Worm (Caenorhabditis elegans) whole organism, midembryonic: Measurements from ENCODE around the gene Y6D1A.1.

ENCODE experiments used
- cog-1 ChIP-seq: sonication (generic microtip); optimal IDR thresholded peaks from 2 replicates; lab custom pipeline; 2016; ENCODE audit warnings: missing genetic modification characterization, missing compliant biosample characterization
- flt-1 ChIP-seq: fragments of 200-800 bp; sonication (Bioruptor generic); IDR thresholded peaks from 2 replicates; pipeline ENCODE4 v1.3.6; 2022; ENCODE audit warnings: missing genetic modification characterization, missing compliant biosample characterization
- ztf-29 ChIP-seq: fragments of 200-800 bp; sonication (Bioruptor generic); IDR thresholded peaks from 2 replicates; pipeline ENCODE4 v1.3.6; 2022; ENCODE audit warnings: missing genetic modification reagents, missing genetic modification characterization, missing compliant biosample characterization

DNA sequence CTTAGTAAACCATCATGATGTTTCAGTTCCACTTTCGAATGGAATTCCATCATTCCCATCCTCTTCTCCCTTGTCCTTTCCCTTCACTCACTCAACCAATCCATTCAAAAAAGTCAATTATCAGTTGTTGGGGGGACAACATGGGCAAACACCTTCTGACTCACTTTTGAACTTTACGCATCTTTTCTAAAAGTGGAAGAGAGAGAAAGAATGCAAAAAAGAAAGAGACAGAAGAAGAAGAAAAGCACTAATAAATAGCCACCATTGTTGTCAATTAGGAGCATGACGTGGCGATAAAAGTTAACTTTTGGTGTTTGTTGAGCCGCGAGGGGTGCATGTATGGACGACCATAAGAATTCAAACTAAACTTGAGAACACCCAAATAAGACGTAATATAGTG lies 35.4 kb downstream of the Y6D1A.1 start:
- TF ChIP-seq flt-1 (GFP tag; lab: Robert Waterston, UW) (no peak), cog-1 (tag; lab: Kevin White, UChicago) (no peak), ztf-29 (GFP tag; lab: Robert Waterston, UW) (no peak)
